Worm (Caenorhabditis elegans) whole organism, mixed stage, embryonic: ENCODE data around the gene F56D6.19.
"Not testable (repeated sequence)": the region's sequence is repeated elsewhere in the genome, so short reads cannot be mapped to it uniquely, and the experiment has no call there.

Experiments used
- M03D4.4 ChIP-seq: sonication (generic microtip); optimal IDR thresholded peaks from 2 replicates; lab custom pipeline; 2017; ENCODE audit warnings: mild to moderate bottlenecking, missing genetic modification characterization, missing compliant biosample characterization
- bed-3 ChIP-seq: fragments of 200-800 bp; sonication (Bioruptor generic); optimal IDR thresholded peaks from 3 replicates; lab custom pipeline; 2018; ENCODE audit warnings: mild to moderate bottlenecking, missing genetic modification characterization, moderate library complexity, missing compliant biosample characterization
- ceh-39 ChIP-seq: fragments of 150-350 bp; optimal IDR thresholded peaks from 2 replicates; lab custom pipeline; 2014; ENCODE audit warnings: missing biosample characterization, missing genetic modification characterization
- ceh-43 ChIP-seq: fragments of 200-800 bp; sonication (Bioruptor generic); optimal IDR thresholded peaks from 2 replicates; lab custom pipeline; 2018; ENCODE audit warnings: mild to moderate bottlenecking, missing genetic modification characterization, moderate library complexity, missing compliant biosample characterization
- ceh-83 ChIP-seq: fragments of 200-800 bp; sonication (Bioruptor generic); optimal IDR thresholded peaks from 2 replicates; lab custom pipeline; 2018; ENCODE audit warnings: mild to moderate bottlenecking, missing genetic modification characterization, missing compliant biosample characterization
- ces-1 ChIP-seq: fragments of 150-350 bp; optimal IDR thresholded peaks from 2 replicates; lab custom pipeline; 2014; ENCODE audit warnings: missing biosample characterization, missing genetic modification reagents, missing genetic modification characterization
- cnd-1 ChIP-seq: fragments of 200-800 bp; sonication (Bioruptor generic); optimal IDR thresholded peaks from 2 replicates; lab custom pipeline; 2018; ENCODE audit warnings: mild to moderate bottlenecking, missing genetic modification characterization, missing compliant biosample characterization
- drap-1 ChIP-seq: fragments of 200-800 bp; sonication (Bioruptor generic); optimal IDR thresholded peaks from 3 replicates; lab custom pipeline; 2018; ENCODE audit warnings: mild to moderate bottlenecking, missing genetic modification characterization, missing compliant biosample characterization
- elt-1 ChIP-seq: sonication (generic microtip); optimal IDR thresholded peaks from 2 replicates; lab custom pipeline; 2017; ENCODE audit warnings: missing genetic modification characterization, mild to moderate bottlenecking, missing compliant biosample characterization, antibody characterized with exemption, moderate library complexity, borderline replicate concordance; ENCODE audit not compliant: insufficient read depth
- flh-1 ChIP-seq: fragments of 200-800 bp; sonication (Bioruptor generic); optimal IDR thresholded peaks from 2 replicates; lab custom pipeline; 2018; ENCODE audit warnings: mild to moderate bottlenecking, missing genetic modification characterization, moderate library complexity, missing compliant biosample characterization
- ham-2 ChIP-seq: fragments of 200-800 bp; sonication (Bioruptor generic); optimal IDR thresholded peaks from 2 replicates; lab custom pipeline; 2018; ENCODE audit warnings: mild to moderate bottlenecking, missing genetic modification characterization, missing compliant biosample characterization
- lin-13 ChIP-seq: fragments of 150-350 bp; optimal IDR thresholded peaks from 2 replicates; lab custom pipeline; 2014; ENCODE audit warnings: missing biosample characterization, missing genetic modification characterization
- lin-32 ChIP-seq: fragments of 200-800 bp; sonication (Bioruptor generic); optimal IDR thresholded peaks from 2 replicates; lab custom pipeline; 2018; ENCODE audit warnings: mild to moderate bottlenecking, missing genetic modification characterization, missing compliant biosample characterization
- mab-5 ChIP-seq: fragments of 150-350 bp; optimal IDR thresholded peaks from 2 replicates; lab custom pipeline; 2014; ENCODE audit warnings: missing biosample characterization, missing genetic modification characterization
- mep-1 ChIP-seq: fragments of 150-350 bp; optimal IDR thresholded peaks from 2 replicates; lab custom pipeline; 2017; ENCODE audit warnings: missing biosample characterization, missing genetic modification reagents, missing genetic modification characterization, inconsistent platforms
- mls-2 ChIP-seq: sonication (generic microtip); optimal IDR thresholded peaks from 2 replicates; lab custom pipeline; 2016; ENCODE audit warnings: mild to moderate bottlenecking, missing genetic modification characterization, moderate library complexity, missing compliant biosample characterization
- nhr-12 ChIP-seq: fragments of 150-350 bp; optimal IDR thresholded peaks from 2 replicates; lab custom pipeline; 2014; ENCODE audit warnings: missing biosample characterization, missing genetic modification characterization
- nhr-2 ChIP-seq: fragments of 150-350 bp; optimal IDR thresholded peaks from 2 replicates; lab custom pipeline; 2014; ENCODE audit warnings: missing biosample characterization, missing genetic modification characterization
- nhr-237 ChIP-seq: fragments of 150-350 bp; optimal IDR thresholded peaks from 2 replicates; lab custom pipeline; 2014; ENCODE audit warnings: missing biosample characterization, missing genetic modification characterization
- nhr-28 ChIP-seq: fragments of 150-350 bp; optimal IDR thresholded peaks from 2 replicates; lab custom pipeline; 2014; ENCODE audit warnings: missing biosample characterization, missing genetic modification characterization
- nhr-76 ChIP-seq: sonication (generic microtip); optimal IDR thresholded peaks from 2 replicates; lab custom pipeline; 2017; ENCODE audit warnings: missing biosample characterization, missing genetic modification characterization
- pha-4 ChIP-seq: fragments of 150-350 bp; optimal IDR thresholded peaks from 2 replicates; lab custom pipeline; 2018; ENCODE audit warnings: missing biosample characterization, missing genetic modification reagents, missing genetic modification characterization
- sem-2 ChIP-seq: fragments of 200-800 bp; sonication (Bioruptor generic); optimal IDR thresholded peaks from 2 replicates; lab custom pipeline; 2018; ENCODE audit warnings: mild to moderate bottlenecking, missing genetic modification characterization, missing compliant biosample characterization
- snpc-4 ChIP-seq: fragments of 150-350 bp; optimal IDR thresholded peaks from 2 replicates; lab custom pipeline; 2014; ENCODE audit warnings: missing biosample characterization, missing genetic modification characterization
- sptf-1 ChIP-seq: sonication (generic microtip); optimal IDR thresholded peaks from 2 replicates; lab custom pipeline; 2017; ENCODE audit warnings: mild to moderate bottlenecking, missing genetic modification characterization, moderate library complexity, missing compliant biosample characterization
- tbx-8 ChIP-seq: fragments of 200-800 bp; sonication (Bioruptor generic); optimal IDR thresholded peaks from 2 replicates; lab custom pipeline; 2018; ENCODE audit warnings: mild to moderate bottlenecking, missing genetic modification characterization, moderate library complexity, missing compliant biosample characterization
- unc-120 ChIP-seq: sonication (generic microtip); optimal IDR thresholded peaks from 2 replicates; lab custom pipeline; 2017; ENCODE audit warnings: missing genetic modification characterization, missing compliant biosample characterization; ENCODE audit not compliant: poor library complexity, severe bottlenecking
- unc-39 ChIP-seq: fragments of 150-350 bp; optimal IDR thresholded peaks from 2 replicates; lab custom pipeline; 2014; ENCODE audit warnings: missing biosample characterization, missing genetic modification characterization
- unc-62 ChIP-seq: fragments of 150-350 bp; optimal IDR thresholded peaks from 2 replicates; lab custom pipeline; 2014; ENCODE audit warnings: missing biosample characterization, missing genetic modification reagents, missing genetic modification characterization
- zip-8 ChIP-seq: fragments of 150-350 bp; optimal IDR thresholded peaks from 2 replicates; lab custom pipeline; 2014; ENCODE audit warnings: missing biosample characterization, missing genetic modification characterization
- ztf-11 ChIP-seq: fragments of 150-350 bp; optimal IDR thresholded peaks from 2 replicates; lab custom pipeline; 2014; ENCODE audit warnings: missing biosample characterization, missing genetic modification characterization

Gene F56D6.19

DNA sequence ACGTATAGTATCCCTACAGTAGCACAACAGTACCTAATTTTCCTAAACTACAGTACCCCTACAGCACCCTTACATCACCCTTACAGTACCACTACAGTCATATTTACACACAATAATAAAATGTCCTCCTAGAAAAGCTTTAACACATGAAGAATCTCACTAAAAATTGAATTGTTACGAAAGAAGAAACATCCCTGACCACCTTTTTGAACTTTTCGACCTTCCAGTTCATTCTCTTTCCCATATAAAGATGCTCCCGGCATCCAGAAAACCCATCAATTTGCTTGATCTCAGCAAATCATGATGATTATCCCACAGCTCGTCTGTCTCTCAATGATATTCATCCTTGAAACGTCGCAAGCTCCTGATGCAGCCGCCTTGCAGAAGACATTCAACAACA lies 9.9 kb upstream of the F56D6.19 start, which contains the start of gene F56D6.21:
TSS of gene F56D6.21 (plus strand) at position 301 of the 400 bp plus-strand sequence.
- TF ChIP-seq bed-3 (GFP tag; lab: Kevin White, UChicago) (no peak), mab-5 (tag; lab: Kevin White, UChicago) (no peak), ceh-39 (tag; lab: Kevin White, UChicago) (no peak), ceh-83 (GFP tag; lab: Kevin White, UChicago) (no peak), mls-2 (tag; lab: Kevin White, UChicago) (no peak)

ce11 chrIV:3906393-3906792 lies 8.2 kb upstream of the F56D6.19 start, which contains the start of gene F56D6.11:
Gene F56D6.11 (minus strand): TSS chrIV:3906493.
- no peak for TF ChIP-seq zip-8 (tag; lab: Kevin White, UChicago)
- TF ChIP-seq ceh-39 (tag; lab: Kevin White, UChicago), result no peak
- no peak for TF ChIP-seq bed-3 (GFP tag; lab: Kevin White, UChicago)
- no peak for TF ChIP-seq nhr-237
- TF ChIP-seq mab-5 (tag; lab: Kevin White, UChicago), result no peak
- no peak for TF ChIP-seq elt-1 (tag; lab: Kevin White, UChicago)
- TF ChIP-seq nhr-12, result no peak

DNA sequence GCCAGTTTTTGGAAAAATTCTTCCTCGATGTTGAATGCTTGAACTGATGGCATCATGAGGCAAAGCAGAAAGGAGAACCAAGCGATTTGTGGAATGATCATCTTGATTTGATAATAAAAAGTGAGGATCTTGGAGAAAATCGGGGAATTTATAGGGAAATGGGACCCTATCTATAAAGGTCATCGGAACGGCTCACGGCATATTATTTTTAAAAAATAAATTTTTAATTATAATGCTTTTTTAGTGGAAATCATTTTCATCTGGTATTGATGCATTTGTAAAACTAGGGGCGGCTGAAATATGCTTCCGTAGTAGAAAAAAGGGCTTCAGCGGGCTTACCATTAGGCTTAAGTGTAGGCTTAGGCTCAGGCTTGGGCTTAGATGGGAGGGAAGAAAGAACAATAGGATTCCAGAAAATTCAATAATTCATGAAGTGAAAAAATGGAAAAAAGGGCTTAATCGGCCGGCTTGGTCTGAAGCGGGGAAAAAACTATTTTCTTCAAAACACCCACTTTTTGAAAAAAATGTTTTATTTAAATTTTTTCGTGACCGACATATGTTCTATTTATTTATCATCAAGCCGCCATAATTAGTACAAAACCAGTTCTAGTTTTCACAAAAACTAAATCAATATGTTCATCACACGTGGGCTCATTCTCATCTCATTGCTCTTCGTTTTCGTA lies 6.9 kb upstream of the F56D6.19 start, which contains the start of the genes F56D6.22 and F56D6.12:
TSS of gene F56D6.22 (minus strand) at position 101 of the 683 bp plus-strand sequence.
TSS of gene F56D6.12 (plus strand) at position 633 of the 683 bp plus-strand sequence.
- TF ChIP-seq mls-2 (tag; lab: Kevin White, UChicago), result no peak
- no peak for TF ChIP-seq ceh-83 (GFP tag; lab: Kevin White, UChicago)
- no peak for TF ChIP-seq ztf-11 (tag; lab: Kevin White, UChicago)
- TF ChIP-seq lin-13, result no peak
- no peak for TF ChIP-seq nhr-12
- TF ChIP-seq tbx-8, result no peak
- TF ChIP-seq zip-8 (tag; lab: Kevin White, UChicago), result no peak
- no peak for TF ChIP-seq snpc-4
- no peak for TF ChIP-seq unc-120
- TF ChIP-seq, all 35 proteins: peak for 0

DNA sequence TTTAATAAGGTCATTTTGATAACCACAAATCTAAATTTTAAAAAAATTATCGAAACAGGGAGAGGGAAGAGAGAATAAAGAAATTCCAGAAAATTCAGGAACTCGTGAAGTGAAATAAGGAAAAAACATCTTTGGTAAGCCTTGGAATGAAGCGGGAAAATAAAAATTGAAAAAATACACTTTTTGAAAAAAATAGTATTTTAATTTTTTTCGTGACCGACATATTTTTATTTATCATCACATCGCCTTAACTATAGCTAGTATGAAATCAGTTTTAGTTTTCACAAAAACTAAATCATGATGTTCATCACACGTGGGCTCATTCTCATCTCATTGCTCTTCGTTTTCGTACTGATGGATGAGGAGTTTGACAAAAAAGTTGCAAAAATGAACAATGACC lies 5.4 kb upstream of the F56D6.19 start, which contains the start of gene F56D6.13:
TSS of gene F56D6.13 (plus strand) at position 301 of the 400 bp plus-strand sequence.
- TF ChIP-seq nhr-12 (no peak), snpc-4 (no peak), zip-8 (tag; lab: Kevin White, UChicago) (no peak), sem-2 (GFP tag; lab: Kevin White, UChicago) (no peak), mep-1 (tag; lab: Kevin White, UChicago) (no peak), unc-62 (GFP tag; lab: Kevin White, UChicago) (no peak), sptf-1 (tag; lab: Kevin White, UChicago) (no peak), lin-32 (GFP tag; lab: Kevin White, UChicago) (no peak), nhr-28 (tag; lab: Kevin White, UChicago) (no peak), ceh-83 (GFP tag; lab: Kevin White, UChicago) (no peak), unc-39 (tag; lab: Kevin White, UChicago) (no peak), ces-1 (GFP tag; lab: Kevin White, UChicago) (no peak), bed-3 (GFP tag; lab: Kevin White, UChicago) (no peak), elt-1 (tag; lab: Kevin White, UChicago) (no peak)

- TF ChIP-seq sem-2 (GFP tag; lab: Kevin White, UChicago); bed-3 (GFP tag; lab: Kevin White, UChicago); nhr-76: not testable (repeated sequence)
These were observed 2.7 kb upstream of the F56D6.19 start, which contains the start of gene F56D6.18 for ce11 chrIV:3911848-3912247. Gene F56D6.18 (minus strand): TSS chrIV:3911948.

DNA sequence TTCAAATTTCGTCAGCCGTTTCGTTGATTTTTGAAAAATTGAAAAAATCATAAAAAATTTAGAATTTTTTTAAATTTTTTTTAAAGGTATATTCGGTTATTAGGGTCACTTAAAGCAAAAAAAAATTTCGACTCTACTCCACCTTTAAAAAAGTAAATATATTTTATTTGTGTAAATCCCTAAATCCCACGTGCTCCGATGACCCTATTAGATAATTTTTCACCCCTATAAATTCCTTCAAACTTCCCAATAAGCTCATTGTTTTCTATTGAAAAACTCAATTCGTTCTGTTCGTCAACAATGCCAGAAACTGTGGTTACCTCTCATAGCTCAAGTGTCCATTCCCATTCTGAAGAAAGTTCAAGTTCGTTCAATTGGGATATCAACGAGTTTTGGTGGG lies 2.0 kb upstream of the F56D6.19 start, which contains the start of gene F56D6.20:
TSS of gene F56D6.20 (plus strand) at position 301 of the 400 bp plus-strand sequence.
- TF ChIP-seq unc-62 (GFP tag; lab: Kevin White, UChicago) (no peak), lin-13 (no peak), cnd-1 (tag; lab: Kevin White, UChicago) (no peak), elt-1 (tag; lab: Kevin White, UChicago) (no peak), ceh-39 (tag; lab: Kevin White, UChicago) (no peak), ceh-83 (GFP tag; lab: Kevin White, UChicago) (no peak), unc-120 (no peak), drap-1 (GFP tag; lab: Kevin White, UChicago) (no peak), flh-1 (no peak), nhr-12 (no peak), M03D4.4 (tag; lab: Kevin White, UChicago) (no peak), ces-1 (GFP tag; lab: Kevin White, UChicago) (no peak), zip-8 (tag; lab: Kevin White, UChicago) (no peak), tbx-8 (no peak), ham-2 (GFP tag; lab: Kevin White, UChicago) (no peak), nhr-76 (no peak), ceh-43 (GFP tag; lab: Kevin White, UChicago) (no peak), pha-4 (tag; lab: Kevin White, UChicago) (no peak), nhr-2 (tag; lab: Kevin White, UChicago) (no peak)
- TF ChIP-seq, all 35 proteins: peak for 0
